Worm (Caenorhabditis elegans): ENCODE results near the gene C34F11.1.

DNA sequence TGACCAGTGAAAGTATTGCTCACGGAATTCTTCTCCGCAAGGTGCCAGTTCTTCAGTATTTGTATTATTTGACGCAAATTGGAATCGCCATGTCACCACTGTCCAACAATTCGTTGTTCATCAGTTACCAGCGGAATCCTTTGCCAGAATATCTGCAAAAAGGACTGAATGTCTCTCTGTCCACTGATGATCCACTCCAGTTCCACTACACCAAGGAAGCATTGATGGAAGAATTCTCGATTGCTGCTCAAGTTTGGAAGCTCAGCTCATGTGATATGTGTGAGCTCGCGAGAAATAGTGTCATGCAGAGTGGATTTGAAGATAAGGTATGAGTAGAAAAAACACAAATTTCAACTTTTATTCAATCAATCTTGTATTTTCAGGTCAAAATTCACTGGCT lies 3.7 kb upstream of the C34F11.1 start:
- no peak for TF ChIP-seq blmp-1 (tag; optimal IDR thresholded peaks at IDR 0.05)
- no peak for TF ChIP-seq M03D4.4 (tag; optimal IDR thresholded peaks at IDR 0.05)
- TF ChIP-seq unc-62 (GFP tag; optimal IDR thresholded peaks at IDR 0.05), result no peak
- TF ChIP-seq lin-32 (GFP tag; optimal IDR thresholded peaks at IDR 0.05), result no peak
- TF ChIP-seq lin-13 (tag; optimal IDR thresholded peaks at IDR 0.05), result no peak
- no peak for TF ChIP-seq nhr-237 (tag; optimal IDR thresholded peaks at IDR 0.05)
- no peak for TF ChIP-seq snpc-4 (tag; optimal IDR thresholded peaks at IDR 0.05)
- no peak for TF ChIP-seq nhr-12 (tag; optimal IDR thresholded peaks at IDR 0.05)
